Worm (Caenorhabditis elegans) whole organism, young adult: Measurements from ENCODE around the gene F41E7.9.

ENCODE experiments used
- B0019.2 ChIP-seq: fragments of 200-800 bp; sonication (Bioruptor generic); conservative IDR thresholded peaks from 2 replicates; pipeline ENCODE4 v1.3.6; 2022; ENCODE audit warnings: missing genetic modification reagents, missing genetic modification characterization, missing compliant biosample characterization
- B0336.3 ChIP-seq: fragments of 200-800 bp; sonication (Bioruptor generic); IDR thresholded peaks from 2 replicates; pipeline ENCODE4 v1.3.6; 2022; ENCODE audit warnings: missing genetic modification characterization, missing compliant biosample characterization
- C17E4.6 ChIP-seq: fragments of 200-800 bp; sonication (Bioruptor generic); IDR thresholded peaks from 2 replicates; pipeline ENCODE4 v1.3.6; 2022; ENCODE audit warnings: missing genetic modification reagents, missing genetic modification characterization, missing compliant biosample characterization
- F55B11.4 ChIP-seq: sonication (generic microtip); optimal IDR thresholded peaks from 2 replicates; lab custom pipeline; 2016; ENCODE audit warnings: missing compliant biosample characterization, missing genetic modification characterization, borderline replicate concordance; ENCODE audit not compliant: insufficient read depth
- F57C9.4 ChIP-seq: sonication (generic microtip); optimal IDR thresholded peaks from 2 replicates; lab custom pipeline; 2017; ENCODE audit warnings: mild to moderate bottlenecking, missing genetic modification characterization, missing compliant biosample characterization
- K11D2.4 ChIP-seq: fragments of 200-800 bp; sonication (Bioruptor generic); IDR thresholded peaks from 2 replicates; pipeline ENCODE4 v1.3.6; 2022; ENCODE audit warnings: missing genetic modification reagents, missing genetic modification characterization, missing compliant biosample characterization
- K12H6.12 ChIP-seq: fragments of 200-800 bp; sonication (Bioruptor generic); optimal IDR thresholded peaks from 2 replicates; lab custom pipeline; 2018; ENCODE audit warnings: mild to moderate bottlenecking, missing genetic modification characterization, missing compliant biosample characterization
- Y79H2A.3 ChIP-seq: fragments of 200-800 bp; sonication (Bioruptor generic); conservative IDR thresholded peaks from 2 replicates; pipeline ENCODE4 v1.3.6; 2022; ENCODE audit warnings: missing genetic modification reagents, missing genetic modification characterization, missing compliant biosample characterization
- atf-7 ChIP-seq: sonication (generic microtip); optimal IDR thresholded peaks from 2 replicates; lab custom pipeline; 2017; ENCODE audit warnings: mild to moderate bottlenecking, missing genetic modification characterization, missing compliant biosample characterization
- bed-2 ChIP-seq: fragments of 200-800 bp; sonication (Bioruptor generic); IDR thresholded peaks from 2 replicates; pipeline ENCODE4 v1.3.6; 2022; ENCODE audit warnings: missing genetic modification reagents, missing genetic modification characterization, missing compliant biosample characterization
- cebp-1 ChIP-seq, 2 experiments: fragments of 200-800 bp in 1 of 2; sonication (Bioruptor generic) in 1 of 2; sonication (generic microtip) in 1 of 2; IDR thresholded peaks in 1 of 2; optimal IDR thresholded peaks in 1 of 2; 2 replicates each; pipeline versions ENCODE4 v1.3.6 to Lab custom; 2017 to 2022; ENCODE audit warnings: missing compliant biosample characterization in 2 of 2, missing genetic modification characterization in 2 of 2, mild to moderate bottlenecking in 1 of 2, missing genetic modification reagents in 1 of 2, moderate library complexity in 1 of 2
- cebp-2 ChIP-seq: fragments of 200-800 bp; sonication (Bioruptor generic); IDR thresholded peaks from 2 replicates; pipeline ENCODE4 v1.3.6; 2022; ENCODE audit warnings: missing genetic modification characterization, missing compliant biosample characterization
- dox-1 ChIP-seq: fragments of 200-800 bp; sonication (Bioruptor generic); IDR thresholded peaks from 2 replicates; pipeline ENCODE4 v1.3.6; 2022; ENCODE audit warnings: missing genetic modification reagents, missing genetic modification characterization, missing compliant biosample characterization
- dpl-1 ChIP-seq: fragments of 150-350 bp; optimal IDR thresholded peaks from 2 replicates; lab custom pipeline; 2014; ENCODE audit warnings: missing biosample characterization, missing genetic modification reagents, missing genetic modification characterization
- egl-44 ChIP-seq: fragments of 200-800 bp; sonication (Bioruptor generic); IDR thresholded peaks from 2 replicates; pipeline ENCODE4 v1.3.6; 2022; ENCODE audit warnings: missing genetic modification reagents, missing genetic modification characterization, missing compliant biosample characterization
- fkh-3 ChIP-seq: sonication (generic microtip); optimal IDR thresholded peaks from 2 replicates; lab custom pipeline; 2016; ENCODE audit warnings: mild to moderate bottlenecking, missing genetic modification characterization, missing compliant biosample characterization
- gei-17 ChIP-seq: fragments of 200-800 bp; sonication (Bioruptor generic); optimal IDR thresholded peaks from 2 replicates; lab custom pipeline; 2018; ENCODE audit warnings: mild to moderate bottlenecking, missing genetic modification characterization, missing compliant biosample characterization
- hmg-1.2 ChIP-seq: fragments of 200-800 bp; sonication (Bioruptor generic); IDR thresholded peaks from 2 replicates; pipeline ENCODE4 v1.3.6; 2022; ENCODE audit warnings: missing genetic modification reagents, missing genetic modification characterization, missing compliant biosample characterization
- hmg-20 ChIP-seq: fragments of 200-800 bp; sonication (Bioruptor generic); IDR thresholded peaks from 2 replicates; pipeline ENCODE4 v1.3.6; 2022; ENCODE audit warnings: missing genetic modification reagents, missing genetic modification characterization, missing compliant biosample characterization
- lag-1 ChIP-seq: fragments of 200-800 bp; sonication (Bioruptor generic); IDR thresholded peaks from 2 replicates; pipeline ENCODE4 v1.3.6; 2022; ENCODE audit warnings: missing genetic modification reagents, missing genetic modification characterization, missing compliant biosample characterization
- lin-26 ChIP-seq: fragments of 200-800 bp; sonication (Bioruptor generic); IDR thresholded peaks from 2 replicates; pipeline ENCODE4 v1.3.6; 2022; ENCODE audit warnings: missing genetic modification reagents, missing genetic modification characterization, missing compliant biosample characterization
- lin-40 ChIP-seq: sonication (generic microtip); optimal IDR thresholded peaks from 2 replicates; lab custom pipeline; 2016; ENCODE audit warnings: missing genetic modification characterization, mild to moderate bottlenecking, missing compliant biosample characterization, missing genotype, missing genetic modification reagents
- lin-54 ChIP-seq: fragments of 200-800 bp; sonication (Bioruptor generic); optimal IDR thresholded peaks from 2 replicates; lab custom pipeline; 2018; ENCODE audit warnings: mild to moderate bottlenecking, missing genetic modification characterization, missing compliant biosample characterization
- madf-3 ChIP-seq: fragments of 200-800 bp; sonication (Bioruptor generic); IDR thresholded peaks from 2 replicates; pipeline ENCODE4 v1.3.6; 2022; ENCODE audit warnings: missing genetic modification reagents, missing genetic modification characterization, missing compliant biosample characterization
- mcd-1 ChIP-seq: fragments of 200-800 bp; sonication (Bioruptor generic); IDR thresholded peaks from 2 replicates; pipeline ENCODE4 v1.3.6; 2022; ENCODE audit warnings: missing genetic modification reagents, missing genetic modification characterization, missing compliant biosample characterization
- mel-28 ChIP-seq: sonication (generic microtip); optimal IDR thresholded peaks from 2 replicates; lab custom pipeline; 2016; ENCODE audit warnings: borderline replicate concordance, mild to moderate bottlenecking, missing genetic modification characterization, missing compliant biosample characterization
- nfyb-1 ChIP-seq: fragments of 200-800 bp; sonication (Bioruptor generic); IDR thresholded peaks from 2 replicates; pipeline ENCODE4 v1.3.6; 2022; ENCODE audit warnings: missing genetic modification reagents, missing genetic modification characterization, missing compliant biosample characterization
- nhr-80 ChIP-seq: sonication (generic microtip); optimal IDR thresholded peaks from 2 replicates; lab custom pipeline; 2016; ENCODE audit warnings: missing genetic modification characterization, missing compliant biosample characterization
- sdz-38 ChIP-seq: sonication (generic microtip); optimal IDR thresholded peaks from 2 replicates; lab custom pipeline; 2016; ENCODE audit warnings: missing genotype, missing genetic modification characterization, missing compliant biosample characterization
- sea-2 ChIP-seq: fragments of 200-800 bp; sonication (Bioruptor generic); IDR thresholded peaks from 2 replicates; pipeline ENCODE4 v1.3.6; 2022; ENCODE audit warnings: missing genetic modification characterization, missing compliant biosample characterization
- snpc-1.3 ChIP-seq: sonication (generic microtip); optimal IDR thresholded peaks from 2 replicates; lab custom pipeline; 2017; ENCODE audit warnings: missing genetic modification characterization, mild to moderate bottlenecking, missing compliant biosample characterization, antibody characterized with exemption, moderate library complexity, missing genotype, missing genetic modification reagents; ENCODE audit not compliant: insufficient read depth
- somi-1 ChIP-seq: fragments of 200-800 bp; sonication (Bioruptor generic); optimal IDR thresholded peaks from 2 replicates; lab custom pipeline; 2018; ENCODE audit warnings: mild to moderate bottlenecking, missing genetic modification characterization, missing compliant biosample characterization
- tbp1 ChIP-seq: fragments of 200-800 bp; sonication (Bioruptor generic); optimal IDR thresholded peaks from 2 replicates; lab custom pipeline; 2018; ENCODE audit warnings: mild to moderate bottlenecking, missing genetic modification characterization, missing compliant biosample characterization
- unc-62 ChIP-seq: fragments of 150-350 bp; optimal IDR thresholded peaks from 2 replicates; lab custom pipeline; 2014; ENCODE audit warnings: missing biosample characterization, missing genetic modification reagents, missing genetic modification characterization
- xnd-1 ChIP-seq: sonication (generic microtip); optimal IDR thresholded peaks from 2 replicates; lab custom pipeline; 2016; ENCODE audit warnings: missing genotype, missing genetic modification reagents, missing genetic modification characterization, missing compliant biosample characterization
- zfh-2 ChIP-seq: fragments of 200-800 bp; sonication (Bioruptor generic); conservative IDR thresholded peaks from 2 replicates; pipeline ENCODE4 v1.3.6; 2022; ENCODE audit warnings: missing genetic modification reagents, missing genetic modification characterization, missing compliant biosample characterization
- ztf-26 ChIP-seq: sonication (generic microtip); optimal IDR thresholded peaks from 2 replicates; lab custom pipeline; 2017; ENCODE audit warnings: missing genetic modification characterization, missing compliant biosample characterization
- ztf-6 ChIP-seq: fragments of 200-800 bp; sonication (Bioruptor generic); IDR thresholded peaks from 2 replicates; pipeline ENCODE4 v1.3.6; 2022; ENCODE audit warnings: missing genetic modification reagents, missing genetic modification characterization, missing compliant biosample characterization

F41E7.9 gene

ce11 chrX:10332035-10332614 lies 16.3 kb upstream of the F41E7.9 start (continued):
- TF ChIP-seq F55B11.4 (no peak), bed-2 (GFP tag; lab: Robert Waterston, UW) (no peak), K11D2.4 (peak; percentile 38; the same call in 1 of the 2 replicates), hmg-20 (GFP tag; lab: Robert Waterston, UW) (no peak), B0019.2 (GFP tag; lab: Robert Waterston, UW) (no peak), lag-1 (GFP tag; lab: Robert Waterston, UW) (no peak), zfh-2 (peak; percentile 78), ztf-6 (GFP tag; lab: Robert Waterston, UW) (no peak), nhr-80 (tag; lab: Kevin White, UChicago) (peak; percentile 81), dox-1 (no peak), sdz-38 (tag; lab: Kevin White, UChicago) (no peak), cebp-2 (GFP tag; lab: Robert Waterston, UW) (no peak), madf-3 (GFP tag; lab: Robert Waterston, UW) (no peak), unc-62 (GFP tag; lab: Kevin White, UChicago) (peak; percentile 47), nfyb-1 (GFP tag; lab: Robert Waterston, UW) (no peak), snpc-1.3 (tag; lab: Kevin White, UChicago) (no peak), xnd-1 (tag; lab: Kevin White, UChicago) (no peak), mel-28 (tag; lab: Kevin White, UChicago) (no peak), C17E4.6 (GFP tag; lab: Robert Waterston, UW) (no peak), fkh-3 (no peak), egl-44 (no peak), hmg-1.2 (GFP tag; lab: Robert Waterston, UW) (no peak), mcd-1 (GFP tag; lab: Robert Waterston, UW) (0 out of 2 replicates have a peak, but pooled peaks have one; percentile 7), gei-17 (GFP tag; lab: Kevin White, UChicago) (peak; percentile 23), ztf-26 (peak; percentile 56), sea-2 (GFP tag; lab: Robert Waterston, UW) (no peak), F57C9.4 (tag; lab: Kevin White, UChicago) (no peak), lin-40 (tag; lab: Kevin White, UChicago) (peak; percentile 55), cebp-1 (GFP tag; IDR thresholded peaks at IDR 0.05; lab: Robert Waterston, UW) (peak; percentile 75), cebp-1 (tag; optimal IDR thresholded peaks at IDR 0.05; lab: Kevin White, UChicago) (peak; percentile 89), K12H6.12 (peak; percentile 22), somi-1 (GFP tag; lab: Kevin White, UChicago) (no peak), atf-7 (tag; lab: Kevin White, UChicago) (peak; percentile 48), B0336.3 (GFP tag; lab: Robert Waterston, UW) (peak; percentile 31; the same call in 1 of the 2 replicates), Y79H2A.3 (GFP tag; lab: Robert Waterston, UW) (no peak), lin-26 (GFP tag; lab: Robert Waterston, UW) (no peak), lin-54 (no peak), tbp1 (GFP tag; lab: Kevin White, UChicago) (no peak), dpl-1 (GFP tag; lab: Kevin White, UChicago) (no peak)
- TF ChIP-seq, all 124 proteins: peak for 14
